Fruit fly (Drosophila melanogaster) whole organism, pupa: Measurements from ENCODE around the gene Vps29.
A peak's percentile ranks its signal among the peaks of the same experiment; 100 is the strongest.

ENCODE experiments used
- CG10348 ChIP-seq: fragments of 200-800 bp; sonication (Bioruptor generic); IDR thresholded peaks from 2 replicates; pipeline ENCODE4 v1.3.6; 2022; ENCODE audit warnings: missing biosample characterization, missing genetic modification characterization
- CG12605 ChIP-seq: fragments of 200-800 bp; sonication (Bioruptor generic); IDR thresholded peaks from 2 replicates; pipeline ENCODE4 v1.3.6; 2022; ENCODE audit warnings: missing biosample characterization, missing genetic modification characterization
- CG13204 ChIP-seq: fragments of 200-800 bp; sonication (Bioruptor generic); optimal IDR thresholded peaks from 2 replicates; lab custom pipeline; 2018; ENCODE audit warnings: missing biosample characterization, mild to moderate bottlenecking, missing genetic modification characterization, moderate library complexity
- CG14655 ChIP-seq: fragments of 200-800 bp; sonication (Bioruptor generic); optimal IDR thresholded peaks from 3 replicates; lab custom pipeline; 2017; ENCODE audit warnings: mild to moderate bottlenecking, missing biosample characterization, missing genetic modification reagents, missing genetic modification characterization
- CG15710 ChIP-seq: fragments of 200-800 bp; sonication (Bioruptor generic); optimal IDR thresholded peaks from 2 replicates; lab custom pipeline; 2018; ENCODE audit warnings: missing biosample characterization, mild to moderate bottlenecking, missing genetic modification characterization, moderate library complexity
- CG17806 ChIP-seq: fragments of 200-800 bp; sonication (Bioruptor generic); optimal IDR thresholded peaks from 2 replicates; lab custom pipeline; 2018; ENCODE audit warnings: missing biosample characterization, mild to moderate bottlenecking, missing genetic modification characterization, moderate library complexity
- CG32121 ChIP-seq: fragments of 200-800 bp; sonication (Bioruptor generic); IDR thresholded peaks from 2 replicates; pipeline ENCODE4 v1.3.6; 2022; ENCODE audit warnings: missing biosample characterization, missing genetic modification characterization
- CG34367 ChIP-seq: fragments of 200-800 bp; sonication (Bioruptor generic); optimal IDR thresholded peaks from 2 replicates; lab custom pipeline; 2018; ENCODE audit warnings: missing biosample characterization, mild to moderate bottlenecking, missing genetic modification characterization
- CG4496 ChIP-seq: fragments of 200-800 bp; sonication (Bioruptor generic); IDR thresholded peaks from 3 replicates; pipeline ENCODE4 v1.3.6; 2022; ENCODE audit warnings: missing biosample characterization, missing genetic modification characterization
- CG8159 ChIP-seq: fragments of 200-800 bp; sonication (Bioruptor generic); optimal IDR thresholded peaks from 3 replicates; lab custom pipeline; 2018; ENCODE audit warnings: missing biosample characterization, mild to moderate bottlenecking, missing genetic modification characterization, moderate library complexity
- CG8301 ChIP-seq: fragments of 200-800 bp; sonication (Bioruptor generic); optimal IDR thresholded peaks from 2 replicates; lab custom pipeline; 2018; ENCODE audit warnings: missing biosample characterization, mild to moderate bottlenecking, missing genetic modification characterization
- CG9948 ChIP-seq: fragments of 200-800 bp; sonication (Bioruptor generic); optimal IDR thresholded peaks from 2 replicates; lab custom pipeline; 2018; ENCODE audit warnings: missing biosample characterization, mild to moderate bottlenecking, missing genetic modification characterization, moderate library complexity
- D1 ChIP-seq: fragments of 200-800 bp; sonication (Bioruptor generic); optimal IDR thresholded peaks from 2 replicates; lab custom pipeline; 2018; ENCODE audit warnings: missing biosample characterization, mild to moderate bottlenecking, missing genetic modification characterization, moderate library complexity
- EcR ChIP-seq: fragments of 200-800 bp; sonication (Bioruptor generic); optimal IDR thresholded peaks from 3 replicates; lab custom pipeline; 2019; ENCODE audit warnings: missing biosample characterization, missing genetic modification characterization, mild to moderate bottlenecking, moderate library complexity, missing genetic modification reagents
- Ets98B ChIP-seq: fragments of 200-800 bp; sonication (Bioruptor generic); IDR thresholded peaks from 2 replicates; pipeline ENCODE4 v1.3.6; 2022; ENCODE audit warnings: missing biosample characterization, missing genetic modification characterization
- Pif1A ChIP-seq: fragments of 200-800 bp; sonication (Bioruptor generic); optimal IDR thresholded peaks from 3 replicates; lab custom pipeline; 2016; ENCODE audit warnings: missing biosample characterization, missing genetic modification characterization
- Pif1B ChIP-seq: fragments of 200-800 bp; sonication (Bioruptor generic); optimal IDR thresholded peaks from 3 replicates; lab custom pipeline; 2016; ENCODE audit warnings: missing biosample characterization, missing genetic modification characterization
- Snoo ChIP-seq: fragments of 200-800 bp; sonication (Bioruptor generic); optimal IDR thresholded peaks from 3 replicates; lab custom pipeline; 2017; ENCODE audit warnings: missing biosample characterization, mild to moderate bottlenecking, missing genetic modification characterization, inconsistent platforms
- fd96Ca ChIP-seq: fragments of 200-800 bp; sonication (Bioruptor generic); IDR thresholded peaks from 3 replicates; pipeline ENCODE4 v1.3.6; 2022; ENCODE audit warnings: missing biosample characterization, missing genetic modification characterization
- gl ChIP-seq: fragments of 200-800 bp; sonication (Bioruptor generic); optimal IDR thresholded peaks from 2 replicates; lab custom pipeline; 2018; ENCODE audit warnings: missing biosample characterization, mild to moderate bottlenecking, missing genetic modification characterization
- rn ChIP-seq: fragments of 200-800 bp; sonication (Bioruptor generic); IDR thresholded peaks from 2 replicates; pipeline ENCODE4 v1.3.6; 2022; ENCODE audit warnings: missing biosample characterization, missing genetic modification characterization

Gene Vps29

DNA sequence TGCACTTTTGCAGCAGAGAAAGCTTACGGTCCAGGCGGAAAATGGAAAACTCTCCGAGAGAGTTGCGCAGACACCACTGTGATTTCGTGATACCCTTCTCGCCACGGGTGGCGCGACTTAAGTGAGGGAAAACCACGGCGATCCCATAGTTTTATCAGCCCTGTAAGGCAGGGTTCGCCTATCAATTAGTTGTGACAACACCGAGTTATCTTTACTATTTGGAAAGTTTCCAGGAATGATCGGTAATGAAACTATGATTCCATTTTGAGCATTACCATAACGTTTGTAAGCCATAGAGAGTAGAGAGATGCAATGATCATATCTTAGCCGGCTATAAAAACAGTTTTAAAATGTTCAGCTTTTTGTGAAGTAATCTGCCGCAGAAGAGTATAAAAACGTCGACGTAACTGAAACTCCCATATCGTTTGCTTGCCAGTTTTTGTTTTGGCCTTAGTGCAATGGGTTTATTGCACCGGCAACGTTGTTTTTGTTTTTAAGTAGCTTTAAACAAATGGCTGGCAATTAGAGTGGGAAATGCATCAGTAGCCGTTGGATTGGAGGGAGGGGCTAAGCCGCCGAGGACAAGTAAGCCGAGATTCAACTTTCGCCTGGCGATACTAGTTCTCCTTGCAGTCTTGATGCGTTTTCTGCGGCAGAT is 6.2 kb downstream of the Vps29 start:
- TF ChIP-seq CG32121 (no peak), Pif1B (GFP tag; lab: Kevin White, UChicago) (no peak), CG10348 (GFP tag; lab: Robert Waterston, UW) (no peak), rn (GFP tag; lab: Robert Waterston, UW) (no peak), Ets98B (GFP tag; lab: Robert Waterston, UW) (no peak)

DNA sequence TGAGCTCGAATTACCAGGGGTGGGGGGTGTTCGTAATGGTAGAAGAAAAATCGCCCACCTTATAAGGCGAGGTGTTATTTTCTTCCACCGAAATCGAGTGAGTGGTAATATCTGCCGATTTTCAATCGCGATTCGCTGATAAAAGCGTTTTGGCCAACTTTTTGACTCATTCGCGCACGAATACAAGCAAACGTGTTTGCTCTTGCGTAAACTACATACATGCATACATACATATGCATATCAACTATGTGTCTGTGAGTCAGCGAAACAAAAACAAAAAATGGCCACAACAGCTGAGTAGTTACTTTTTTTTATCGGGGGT is 6.8 kb downstream of the Vps29 start:
- TF ChIP-seq CG15710 (peak; percentile 5), CG34367 (tag; lab: Kevin White, UChicago) (no peak)

DNA sequence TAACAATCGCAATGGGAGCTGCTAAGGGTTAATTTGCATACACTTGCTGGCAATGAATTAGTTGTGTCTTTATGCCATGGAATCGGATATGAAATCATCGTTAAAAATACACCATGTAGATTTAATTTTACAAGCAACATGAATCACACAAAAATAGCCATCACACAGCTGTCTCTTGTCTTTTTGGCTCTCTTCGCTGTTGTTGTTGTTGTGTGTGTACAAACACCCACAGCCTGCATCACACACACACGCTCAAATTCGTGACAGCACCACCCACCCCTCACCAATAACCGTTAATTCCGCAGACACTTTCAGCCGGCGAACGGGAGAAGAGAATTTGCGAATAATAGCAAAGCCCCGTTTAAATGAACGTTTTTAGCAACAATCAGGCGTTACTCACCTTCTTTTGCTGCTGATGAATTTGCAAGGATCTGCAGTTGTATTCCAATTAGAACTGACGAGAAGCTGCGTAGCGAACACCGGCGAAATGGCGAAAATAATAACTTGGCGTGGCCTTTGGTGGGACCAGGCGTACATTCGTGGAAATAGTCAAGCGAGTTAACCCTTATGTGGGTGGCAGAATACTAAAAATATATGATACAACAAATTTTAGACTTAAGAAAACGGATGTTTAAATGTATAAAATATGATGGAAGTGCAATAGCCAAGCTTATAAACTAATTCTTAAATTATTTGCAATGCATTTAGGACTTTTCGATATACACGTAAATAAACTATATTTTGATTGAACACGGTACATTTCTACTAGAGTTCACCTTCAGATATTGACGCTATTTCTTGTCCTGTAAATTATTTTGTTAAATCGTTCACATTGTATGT is 7.3 kb downstream of the Vps29 start, which contains the start of gene capt:
Gene capt (minus strand): TSS at position 584 of the 840 bp plus-strand sequence.
- no peak for TF ChIP-seq CG14655 (GFP tag; lab: Kevin White, UChicago)
- no peak for TF ChIP-seq CG13204 (GFP tag; lab: Kevin White, UChicago)
- no peak for TF ChIP-seq CG10348 (GFP tag; lab: Robert Waterston, UW)
- peak; percentile 20 for TF ChIP-seq CG17806 (tag; lab: Kevin White, UChicago)
- peak; percentile 15 for TF ChIP-seq CG8301 (tag; lab: Kevin White, UChicago)
- TF ChIP-seq Pif1B (GFP tag; lab: Kevin White, UChicago), result no peak
- peak; percentile 53 for TF ChIP-seq CG8159 (tag; lab: Kevin White, UChicago)
- TF ChIP-seq Ets98B (GFP tag; lab: Robert Waterston, UW), result peak; percentile 7; the same call in 1 of the 2 replicates
- peak; percentile 26; the same call in 1 of the 2 replicates for TF ChIP-seq CG32121
- TF ChIP-seq fd96Ca (GFP tag; lab: Robert Waterston, UW), result no peak
- no peak for TF ChIP-seq CG34367 (tag; lab: Kevin White, UChicago)
- no peak for TF ChIP-seq CG12605 (GFP tag; lab: Robert Waterston, UW)
- TF ChIP-seq gl (tag; lab: Kevin White, UChicago), result no peak
- no peak for TF ChIP-seq D1
- TF ChIP-seq CG4496, result no peak
- TF ChIP-seq CG15710, result peak; percentile 48
- TF ChIP-seq rn (GFP tag; lab: Robert Waterston, UW), result no peak
- TF ChIP-seq Snoo (tag; lab: Kevin White, UChicago), result no peak
- TF ChIP-seq CG9948 (tag; lab: Kevin White, UChicago), result peak; percentile 23
- TF ChIP-seq EcR (GFP tag; lab: Kevin White, UChicago), result peak; percentile 82
- no peak for TF ChIP-seq Pif1A
- TF ChIP-seq, all 21 proteins: peak for 8

DNA sequence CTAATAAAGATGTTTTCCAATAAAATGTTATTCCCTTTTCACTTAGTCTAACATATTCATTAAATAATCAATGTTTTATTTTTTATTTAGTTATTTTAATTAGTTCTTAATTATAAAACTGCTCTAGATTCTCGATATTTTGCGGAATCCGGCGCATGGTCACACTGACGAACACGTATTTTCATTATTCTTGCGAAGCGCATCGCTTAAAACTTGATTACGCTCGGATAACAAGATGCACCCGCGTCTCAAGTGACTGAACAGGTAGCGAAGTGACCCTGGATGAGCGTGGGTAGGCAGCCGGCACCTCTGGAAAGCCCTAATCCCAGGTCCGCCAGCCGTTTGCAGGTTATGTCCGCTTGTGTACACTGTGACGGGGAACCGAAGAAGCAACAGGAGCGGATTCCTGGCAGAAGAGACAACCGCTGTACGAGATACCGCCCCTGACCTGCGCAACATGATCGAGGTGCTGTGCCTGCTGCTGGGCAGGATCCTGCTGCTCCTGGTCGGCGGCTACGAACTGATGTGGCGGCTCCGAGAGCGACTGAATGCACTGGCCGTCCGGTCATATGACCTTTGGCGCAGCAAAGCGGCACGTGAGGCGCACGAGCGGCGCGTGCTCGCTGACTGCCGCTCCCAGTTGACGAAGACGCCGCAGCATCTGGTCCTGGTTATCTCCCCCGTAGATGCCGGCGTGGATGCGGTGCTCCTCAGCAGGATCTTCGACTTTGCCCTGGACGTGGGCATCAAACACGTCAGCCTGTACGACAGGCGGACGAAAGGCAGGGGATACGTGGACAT is 8.2 kb downstream of the Vps29 start, which contains the start of gene Tango14:
Gene Tango14 (plus strand): TSS at position 143 of the 801 bp plus-strand sequence.
- TF ChIP-seq CG4496 (0 out of 3 replicates have a peak, but pooled peaks have one; percentile 42), Pif1A (no peak), fd96Ca (GFP tag; lab: Robert Waterston, UW) (0 out of 3 replicates have a peak, but pooled peaks have one; percentile 38)

DNA sequence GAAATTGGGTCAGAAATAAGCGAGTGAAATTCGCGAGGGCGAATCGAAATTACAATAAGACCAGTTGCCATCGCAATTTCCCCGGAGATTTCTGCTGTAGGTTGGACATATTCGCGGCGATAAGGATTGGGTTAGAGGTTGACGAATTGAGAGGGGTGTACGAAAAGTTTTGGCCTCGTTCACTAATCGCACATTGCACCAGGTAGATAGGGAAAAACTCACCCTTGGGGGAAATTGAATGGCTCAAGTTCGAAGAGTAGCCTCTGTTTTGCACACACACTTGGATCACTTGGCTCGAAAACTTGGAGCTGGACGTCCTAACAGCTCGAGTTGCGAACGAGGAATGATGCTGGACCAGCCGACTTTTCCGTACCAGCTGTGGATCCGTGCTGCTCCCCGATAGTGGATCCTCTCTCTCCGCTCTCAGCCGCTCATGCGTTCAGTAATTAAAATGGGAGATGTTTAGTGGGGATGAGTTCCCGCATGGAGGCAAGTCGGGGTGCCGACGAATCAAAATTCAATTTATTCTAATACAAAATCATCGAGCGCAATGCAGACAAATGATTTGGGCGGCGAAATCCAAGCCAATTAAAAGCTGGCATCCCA is 13.1 kb downstream of the Vps29 start, which contains the start of gene CG5080:
Gene CG5080 (minus strand): TSS at position 349 of the 606 bp plus-strand sequence.
- no peak for TF ChIP-seq CG17806 (tag; lab: Kevin White, UChicago)
- TF ChIP-seq D1, result no peak
- TF ChIP-seq CG34367 (tag; lab: Kevin White, UChicago), result no peak
- TF ChIP-seq fd96Ca (GFP tag; lab: Robert Waterston, UW), result 0 out of 3 replicates have a peak, but pooled peaks have one; percentile 16

DNA sequence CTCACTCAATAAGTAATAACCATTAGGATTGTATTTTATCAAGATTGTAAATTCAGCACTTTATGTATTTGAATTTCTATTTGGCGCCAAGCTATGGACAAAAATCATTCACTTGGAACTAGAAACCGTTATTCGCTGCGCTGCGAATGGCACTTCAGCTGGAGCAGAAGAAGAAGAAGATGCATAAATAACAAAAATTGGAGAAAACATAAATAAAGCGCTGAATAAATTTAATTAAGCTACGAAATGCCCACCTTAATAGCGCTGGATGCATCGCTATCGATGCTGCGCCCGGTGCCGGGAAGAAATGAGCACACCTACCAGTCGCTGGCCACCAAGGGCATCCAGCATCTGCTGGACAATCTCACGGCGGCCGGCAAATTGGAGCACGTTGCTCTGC is 13.7 kb downstream of the Vps29 start, which contains the start of gene IntS14:
Gene IntS14 (plus strand): TSS at position 150 of the 400 bp plus-strand sequence.
- no peak for TF ChIP-seq CG13204 (GFP tag; lab: Kevin White, UChicago)
- TF ChIP-seq CG12605 (GFP tag; lab: Robert Waterston, UW), result no peak
- no peak for TF ChIP-seq CG4496
- TF ChIP-seq rn (GFP tag; lab: Robert Waterston, UW), result no peak
- no peak for TF ChIP-seq CG8159 (tag; lab: Kevin White, UChicago)
- TF ChIP-seq CG14655 (GFP tag; lab: Kevin White, UChicago), result no peak
- no peak for TF ChIP-seq CG34367 (tag; lab: Kevin White, UChicago)
- no peak for TF ChIP-seq Snoo (tag; lab: Kevin White, UChicago)
- TF ChIP-seq EcR (GFP tag; lab: Kevin White, UChicago), result no peak
- no peak for TF ChIP-seq CG17806 (tag; lab: Kevin White, UChicago)
- TF ChIP-seq CG32121, result no peak
- TF ChIP-seq CG8301 (tag; lab: Kevin White, UChicago), result no peak
- TF ChIP-seq CG10348 (GFP tag; lab: Robert Waterston, UW), result no peak
- no peak for TF ChIP-seq CG9948 (tag; lab: Kevin White, UChicago)
- no peak for TF ChIP-seq Pif1B (GFP tag; lab: Kevin White, UChicago)
- TF ChIP-seq CG15710, result no peak
- TF ChIP-seq fd96Ca (GFP tag; lab: Robert Waterston, UW), result no peak
- TF ChIP-seq, all 21 proteins: peak for 0
